Worm (Caenorhabditis elegans): ENCODE results near the gene F52C12.2.

DNA sequence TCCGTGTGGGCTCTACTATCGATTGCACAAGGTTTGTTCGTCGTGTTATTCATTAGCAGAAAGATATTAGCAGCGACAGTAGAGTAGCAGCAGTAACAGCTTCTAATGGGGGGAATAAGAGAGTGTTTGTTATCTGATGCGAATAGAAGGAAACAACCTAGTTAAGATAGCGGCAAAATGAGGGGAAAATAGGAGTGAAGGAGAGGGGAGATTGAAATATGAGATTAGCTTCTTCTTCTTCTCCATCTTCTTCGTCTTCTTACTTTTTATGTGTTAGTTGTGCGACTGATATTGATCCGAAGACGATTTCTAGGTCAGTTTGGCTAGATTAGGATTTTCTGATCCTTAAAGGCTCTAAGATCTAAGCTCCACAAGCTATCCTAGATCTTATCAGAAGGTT lies 38.5 kb upstream of the F52C12.2 start:
- TF ChIP-seq him-1 (tag; optimal IDR thresholded peaks at IDR 0.05) (no peak), dao-5 (tag; optimal IDR thresholded peaks at IDR 0.05) (no peak), W03F9.2 (tag; optimal IDR thresholded peaks at IDR 0.05) (no peak)

Data from whole organism, L4/young adult.